Worm (Caenorhabditis elegans): ENCODE results near the gene sfxn-1.5.

DNA sequence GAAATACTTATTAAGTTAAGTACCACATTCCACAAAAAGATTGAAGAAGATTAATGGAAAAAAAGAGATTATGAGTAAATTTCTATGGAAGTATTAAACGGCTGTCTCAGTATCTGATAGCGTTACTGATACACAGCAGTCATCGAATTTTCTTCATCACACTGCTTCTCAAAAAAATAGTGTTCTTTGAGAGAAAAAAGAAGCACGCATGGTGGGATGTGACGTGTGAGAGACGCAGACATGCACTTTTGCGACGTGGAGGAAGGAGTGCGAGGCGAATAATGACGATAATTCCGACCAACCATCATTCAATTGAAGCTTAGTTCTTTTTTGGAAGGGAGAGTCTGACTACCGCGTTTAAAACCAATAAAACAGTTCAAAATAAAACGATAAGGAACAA, 48.8 kb upstream of the sfxn-1.5 start, which contains the start of gene C44C10.11:
- TF ChIP-seq snpc-4 (tag; optimal IDR thresholded peaks at IDR 0.05) (no peak), lin-32 (GFP tag; optimal IDR thresholded peaks at IDR 0.05) (no peak), nhr-237 (tag; optimal IDR thresholded peaks at IDR 0.05) (no peak), blmp-1 (tag; optimal IDR thresholded peaks at IDR 0.05) (no peak), nhr-76 (tag; optimal IDR thresholded peaks at IDR 0.05) (no peak), elt-3 (tag; optimal IDR thresholded peaks at IDR 0.05) (no peak), ztf-11 (tag; optimal IDR thresholded peaks at IDR 0.05) (no peak), mep-1 (tag; optimal IDR thresholded peaks at IDR 0.05) (no peak), mab-5 (tag; optimal IDR thresholded peaks at IDR 0.05) (no peak)

Data from whole organism, mixed stage, embryonic.